Worm (Caenorhabditis elegans) whole organism, L4 larva: ENCODE measurements around the gene F33C8.4.

Experiments
- D1046.2 ChIP-seq: fragments of 200-800 bp; sonication (Bioruptor generic); IDR thresholded peaks from 2 replicates; pipeline ENCODE4 v1.3.6; 2022; ENCODE audit warnings: missing genetic modification characterization, missing compliant biosample characterization
- F10B5.3 ChIP-seq: sonication (generic microtip); optimal IDR thresholded peaks from 2 replicates; lab custom pipeline; 2016; ENCODE audit warnings: mild to moderate bottlenecking, missing genetic modification characterization, missing compliant biosample characterization
- F26F4.8 ChIP-seq: fragments of 200-800 bp; sonication (Bioruptor generic); conservative IDR thresholded peaks from 2 replicates; pipeline ENCODE4 v1.3.6; 2022; ENCODE audit warnings: missing genetic modification characterization, missing compliant biosample characterization
- F44E2.7 ChIP-seq: fragments of 200-800 bp; sonication (Bioruptor generic); IDR thresholded peaks from 2 replicates; pipeline ENCODE4 v2.1.2; 2022; ENCODE audit warnings: missing genetic modification characterization, missing compliant biosample characterization
- R02D3.7 ChIP-seq: fragments of 150-350 bp; sonication (generic microtip); optimal IDR thresholded peaks from 3 replicates; lab custom pipeline; 2014; ENCODE audit warnings: missing biosample characterization, missing genetic modification characterization
- T26A8.4 ChIP-seq: fragments of 200-800 bp; sonication (Bioruptor generic); IDR thresholded peaks from 2 replicates; pipeline ENCODE4 v1.3.6; 2022; ENCODE audit warnings: missing genetic modification characterization, missing compliant biosample characterization
- Y5F2A.4 ChIP-seq: fragments of 200-800 bp; sonication (Bioruptor generic); optimal IDR thresholded peaks from 2 replicates; lab custom pipeline; 2018; ENCODE audit warnings: mild to moderate bottlenecking, missing genetic modification characterization, missing compliant biosample characterization
- aly-2 ChIP-seq: sonication (generic microtip); optimal IDR thresholded peaks from 2 replicates; lab custom pipeline; 2018; ENCODE audit warnings: missing biosample characterization, missing genetic modification characterization
- ama-1 ChIP-seq: fragments of 150-350 bp; optimal IDR thresholded peaks from 2 replicates; lab custom pipeline; 2014; ENCODE audit warnings: inconsistent platforms, mixed read lengths
- arid-1 ChIP-seq: fragments of 200-800 bp; sonication (Bioruptor generic); conservative IDR thresholded peaks from 2 replicates; pipeline ENCODE4 v1.3.6; 2022; ENCODE audit warnings: missing genetic modification reagents, missing genetic modification characterization, missing compliant biosample characterization
- attf-4 ChIP-seq: sonication (generic microtip); optimal IDR thresholded peaks from 3 replicates; lab custom pipeline; 2017; ENCODE audit warnings: missing biosample characterization, missing genetic modification characterization
- ceh-20 ChIP-seq: fragments of 200-800 bp; sonication (Bioruptor generic); IDR thresholded peaks from 2 replicates; pipeline ENCODE4 v1.3.6; 2022; ENCODE audit warnings: missing genetic modification reagents, missing genetic modification characterization, missing compliant biosample characterization
- ceh-32 ChIP-seq: sonication (generic microtip); optimal IDR thresholded peaks from 2 replicates; lab custom pipeline; 2016; ENCODE audit warnings: mild to moderate bottlenecking, missing genetic modification characterization, missing compliant biosample characterization; ENCODE audit not compliant: poor library complexity
- ceh-62 ChIP-seq: sonication (generic microtip); optimal IDR thresholded peaks from 2 replicates; lab custom pipeline; 2017; ENCODE audit warnings: missing biosample characterization, missing genetic modification characterization
- ceh-82 ChIP-seq: sonication (generic microtip); optimal IDR thresholded peaks from 2 replicates; lab custom pipeline; 2017; ENCODE audit warnings: missing biosample characterization, missing genetic modification characterization
- ces-1 ChIP-seq: fragments of 150-350 bp; sonication (generic microtip); optimal IDR thresholded peaks from 4 replicates; lab custom pipeline; 2014; ENCODE audit warnings: missing biosample characterization, missing genetic modification reagents, missing genetic modification characterization
- cey-2 ChIP-seq: sonication (generic microtip); optimal IDR thresholded peaks from 3 replicates; lab custom pipeline; 2017; ENCODE audit warnings: missing genetic modification characterization, mild to moderate bottlenecking, missing compliant biosample characterization, antibody characterized with exemption, borderline replicate concordance; ENCODE audit not compliant: insufficient read depth
- ctbp-1 ChIP-seq: fragments of 200-800 bp; sonication (Bioruptor generic); IDR thresholded peaks from 2 replicates; pipeline ENCODE4 v1.3.6; 2022; ENCODE audit warnings: missing genetic modification reagents, missing genetic modification characterization, missing compliant biosample characterization
- daf-12 ChIP-seq: fragments of 150-350 bp; optimal IDR thresholded peaks from 2 replicates; lab custom pipeline; 2014; ENCODE audit warnings: missing biosample characterization, missing genetic modification reagents, missing genetic modification characterization
- dmd-8 ChIP-seq: fragments of 200-800 bp; sonication (Bioruptor generic); IDR thresholded peaks from 2 replicates; pipeline ENCODE4 v1.3.6; 2022; ENCODE audit warnings: missing genetic modification characterization, missing compliant biosample characterization
- dmd-9 ChIP-seq: fragments of 200-800 bp; sonication (Bioruptor generic); IDR thresholded peaks from 2 replicates; pipeline ENCODE4 v1.3.6; 2022; ENCODE audit warnings: missing genetic modification reagents, missing genetic modification characterization, missing compliant biosample characterization
- dpl-1 ChIP-seq: fragments of 150-350 bp; optimal IDR thresholded peaks from 2 replicates; lab custom pipeline; 2014; ENCODE audit warnings: missing biosample characterization, missing genetic modification reagents, missing genetic modification characterization
- dve-1 ChIP-seq: sonication (generic microtip); optimal IDR thresholded peaks from 2 replicates; lab custom pipeline; 2017; ENCODE audit warnings: antibody characterized with exemption, mild to moderate bottlenecking, missing genetic modification characterization, missing compliant biosample characterization; ENCODE audit not compliant: insufficient read depth
- gei-8 ChIP-seq: fragments of 200-800 bp; sonication (Bioruptor generic); optimal IDR thresholded peaks from 2 replicates; lab custom pipeline; 2018; ENCODE audit warnings: mild to moderate bottlenecking, missing genetic modification characterization, missing compliant biosample characterization
- hmg-1.1 ChIP-seq: fragments of 200-800 bp; sonication (Bioruptor generic); IDR thresholded peaks from 2 replicates; pipeline ENCODE4 v1.3.6; 2022; ENCODE audit warnings: missing genetic modification reagents, missing genetic modification characterization, missing compliant biosample characterization
- lin-15B ChIP-seq: fragments of 150-350 bp; sonication (generic microtip); optimal IDR thresholded peaks from 3 replicates; lab custom pipeline; 2014; ENCODE audit warnings: missing biosample characterization, missing genetic modification characterization
- lin-29 ChIP-seq: fragments of 200-800 bp; sonication (Bioruptor generic); IDR thresholded peaks from 2 replicates; pipeline ENCODE4 v1.3.6; 2022; ENCODE audit warnings: missing genetic modification reagents, missing genetic modification characterization, missing compliant biosample characterization
- lin-38 ChIP-seq: fragments of 200-800 bp; sonication (Bioruptor generic); IDR thresholded peaks from 2 replicates; pipeline ENCODE4 v1.3.6; 2022; ENCODE audit warnings: missing genetic modification reagents, missing genetic modification characterization, missing compliant biosample characterization
- lin-39 ChIP-seq: fragments of 150-350 bp; optimal IDR thresholded peaks from 2 replicates; lab custom pipeline; 2014; ENCODE audit warnings: missing biosample characterization, missing genetic modification reagents, missing genetic modification characterization
- lsy-2 ChIP-seq, 2 experiments: fragments of 150-350 bp in 1 of 2; sonication (generic microtip) in 1 of 2; optimal IDR thresholded peaks; 2 replicates each; lab custom pipeline; 2014 to 2017; ENCODE audit warnings: missing biosample characterization in 2 of 2, missing genetic modification characterization in 2 of 2
- madf-5 ChIP-seq, 2 experiments: fragments of 200-800 bp; sonication (Bioruptor generic); IDR thresholded peaks; 2 replicates each; pipeline ENCODE4 v1.3.6; 2022; ENCODE audit warnings: missing compliant biosample characterization in 2 of 2, missing genetic modification characterization in 2 of 2
- mep-1 ChIP-seq: fragments of 150-350 bp; sonication (generic microtip); optimal IDR thresholded peaks from 3 replicates; lab custom pipeline; 2014; ENCODE audit warnings: missing biosample characterization, missing genetic modification characterization
- nhr-11 ChIP-seq: fragments of 150-350 bp; optimal IDR thresholded peaks from 2 replicates; lab custom pipeline; 2014; ENCODE audit warnings: missing biosample characterization, missing genetic modification characterization
- nhr-111 ChIP-seq: fragments of 200-800 bp; sonication (Bioruptor generic); optimal IDR thresholded peaks from 2 replicates; lab custom pipeline; 2018; ENCODE audit warnings: mild to moderate bottlenecking, missing genetic modification characterization, missing compliant biosample characterization
- nhr-237 ChIP-seq: sonication (generic microtip); optimal IDR thresholded peaks from 2 replicates; lab custom pipeline; 2017; ENCODE audit warnings: missing biosample characterization, missing genetic modification characterization
- nhr-25 ChIP-seq: sonication (generic microtip); optimal IDR thresholded peaks from 2 replicates; lab custom pipeline; 2017; ENCODE audit warnings: missing genetic modification characterization, mild to moderate bottlenecking, missing compliant biosample characterization, antibody characterized with exemption, moderate library complexity, borderline replicate concordance; ENCODE audit not compliant: insufficient read depth
- nhr-41 ChIP-seq: fragments of 200-800 bp; sonication (Bioruptor generic); IDR thresholded peaks from 2 replicates; pipeline ENCODE4 v1.3.6; 2022; ENCODE audit warnings: missing genetic modification reagents, missing genetic modification characterization, missing compliant biosample characterization
- nhr-42 ChIP-seq: fragments of 200-800 bp; sonication (Bioruptor generic); IDR thresholded peaks from 2 replicates; pipeline ENCODE4 v1.3.6; 2022; ENCODE audit warnings: missing genetic modification characterization, missing compliant biosample characterization
- nhr-6 ChIP-seq: fragments of 150-350 bp; optimal IDR thresholded peaks from 2 replicates; lab custom pipeline; 2014; ENCODE audit warnings: missing biosample characterization, missing genetic modification characterization
- nhr-76 ChIP-seq: fragments of 150-350 bp; optimal IDR thresholded peaks from 2 replicates; lab custom pipeline; 2014; ENCODE audit warnings: missing biosample characterization, missing genetic modification characterization
- pha-4 ChIP-seq, 2 experiments: fragments of 150-350 bp in 1 of 2; fragments of 200-800 bp in 1 of 2; sonication (Bioruptor generic) in 1 of 2; IDR thresholded peaks in 1 of 2; optimal IDR thresholded peaks in 1 of 2; 2 replicates each; pipeline versions ENCODE4 v1.3.6 to Lab custom; 2014 to 2022; ENCODE audit warnings: missing genetic modification characterization in 2 of 2, missing genetic modification reagents in 2 of 2, missing biosample characterization in 1 of 2, missing compliant biosample characterization in 1 of 2
- pqm-1 ChIP-seq: sonication (generic microtip); optimal IDR thresholded peaks from 2 replicates; lab custom pipeline; 2017; ENCODE audit warnings: missing biosample characterization, missing genetic modification characterization
- saeg-2 ChIP-seq: fragments of 200-800 bp; sonication (Bioruptor generic); IDR thresholded peaks from 2 replicates; pipeline ENCODE4 v1.3.6; 2022; ENCODE audit warnings: missing genetic modification reagents, missing genetic modification characterization, missing compliant biosample characterization
- set-16 ChIP-seq: fragments of 200-800 bp; sonication (Bioruptor generic); IDR thresholded peaks from 2 replicates; pipeline ENCODE4 v1.3.6; 2022; ENCODE audit warnings: missing genetic modification reagents, missing genetic modification characterization, missing compliant biosample characterization
- snpc-1.2 ChIP-seq: fragments of 200-800 bp; sonication (Bioruptor generic); IDR thresholded peaks from 2 replicates; pipeline ENCODE4 v1.3.6; 2022; ENCODE audit warnings: missing genetic modification reagents, missing genetic modification characterization, missing compliant biosample characterization
- snpc-4 ChIP-seq: fragments of 150-350 bp; optimal IDR thresholded peaks from 2 replicates; lab custom pipeline; 2014; ENCODE audit warnings: missing biosample characterization, missing genetic modification characterization
- tag-97 ChIP-seq: fragments of 200-800 bp; sonication (Bioruptor generic); IDR thresholded peaks from 2 replicates; pipeline ENCODE4 v1.3.6; 2022; ENCODE audit warnings: missing genetic modification characterization, missing compliant biosample characterization
- unc-39 ChIP-seq: sonication (generic microtip); optimal IDR thresholded peaks from 2 replicates; lab custom pipeline; 2017; ENCODE audit warnings: missing biosample characterization, missing genetic modification characterization
- unc-62 ChIP-seq, 3 experiments: fragments of 150-350 bp in 1 of 3; sonication (generic microtip); optimal IDR thresholded peaks in 2 of 3; peaks in 1 of 3; 1 replicate in 1 of 3; 2 replicates in 2 of 3; lab custom pipeline; 2014 to 2017; ENCODE audit warnings: missing biosample characterization in 3 of 3, missing genetic modification characterization in 3 of 3, missing genetic modification reagents in 3 of 3, missing genotype in 1 of 3
- zfp-3 ChIP-seq: fragments of 200-800 bp; sonication (Bioruptor generic); conservative IDR thresholded peaks from 2 replicates; pipeline ENCODE4 v1.3.6; 2022; ENCODE audit warnings: missing genetic modification reagents, missing genetic modification characterization, missing compliant biosample characterization

Gene F33C8.4

DNA sequence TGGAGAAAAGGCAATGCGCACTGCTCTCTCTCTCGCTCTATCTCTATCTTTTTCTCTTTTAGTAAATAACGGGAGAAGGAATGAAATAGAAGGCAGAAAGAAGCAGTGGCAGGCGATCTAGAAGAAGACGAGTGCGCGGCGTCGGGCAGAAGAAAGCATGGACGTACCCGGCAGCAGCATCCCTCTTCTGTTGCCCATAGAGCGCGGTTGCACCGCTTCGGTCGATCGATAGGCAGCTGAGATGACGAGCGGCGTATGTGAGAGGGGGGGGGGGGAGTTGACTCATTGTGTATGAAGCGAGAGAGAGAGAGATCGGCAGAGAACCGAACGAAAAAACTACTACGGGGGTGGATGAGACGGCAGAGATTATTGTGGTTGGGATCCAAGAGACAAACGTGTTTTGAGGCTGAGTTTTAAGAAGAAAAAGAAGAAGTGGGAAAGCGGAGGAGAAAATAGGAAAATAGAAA lies 23.9 kb upstream of the F33C8.4 start (continued):
- TF ChIP-seq ces-1 (no peak), lsy-2 (tag; optimal IDR thresholded peaks at IDR 0.05; lab: Kevin White, UChicago) (peak; percentile 73 to 88), ceh-32 (tag; lab: Kevin White, UChicago) (peak; percentile 41), attf-4 (tag; lab: Kevin White, UChicago) (no peak), R02D3.7 (tag; lab: Kevin White, UChicago) (no peak), unc-62 (GFP tag; optimal IDR thresholded peaks at IDR 0.05 in 1 of 2; lab: Kevin White, UChicago) (peak in 1 of 2 experiments; percentile 70), unc-62 (tag; optimal IDR thresholded peaks at IDR 0.05; lab: Kevin White, UChicago) (peak; percentile 3), set-16 (GFP tag; lab: Robert Waterston, UW) (peak; percentile 99), nhr-76 (no peak), pqm-1 (tag; lab: Kevin White, UChicago) (no peak), daf-12 (tag; lab: Kevin White, UChicago) (no peak), nhr-111 (GFP tag; lab: Kevin White, UChicago) (no peak), nhr-41 (GFP tag; lab: Robert Waterston, UW) (no peak), saeg-2 (GFP tag; lab: Robert Waterston, UW) (no peak; the same call in 1 of the 2 replicates), F44E2.7 (GFP tag; lab: Robert Waterston, UW) (no peak), gei-8 (peak; percentile 82), lin-29 (GFP tag; lab: Robert Waterston, UW) (no peak), ama-1 (no peak), zfp-3 (GFP tag; lab: Robert Waterston, UW) (no peak), madf-5 (GFP tag; IDR thresholded peaks at IDR 0.05; lab: Robert Waterston, UW) (no peak), lin-38 (GFP tag; lab: Robert Waterston, UW) (peak; percentile 98), ceh-82 (tag; lab: Kevin White, UChicago) (no peak), T26A8.4 (peak; percentile 90), dpl-1 (GFP tag; lab: Kevin White, UChicago) (peak; percentile 63), aly-2 (no peak), dve-1 (tag; lab: Kevin White, UChicago) (peak; percentile 90), ceh-62 (no peak), mep-1 (tag; lab: Kevin White, UChicago) (peak; percentile 98), lin-15B (tag; lab: Kevin White, UChicago) (no peak), Y5F2A.4 (GFP tag; lab: Kevin White, UChicago) (peak; percentile 56), nhr-42 (GFP tag; lab: Robert Waterston, UW) (0 out of 2 replicates have a peak, but pooled peaks have one; percentile 46), dmd-8 (GFP tag; lab: Robert Waterston, UW) (no peak), lin-39 (tag; lab: Kevin White, UChicago) (no peak), ceh-20 (GFP tag; lab: Robert Waterston, UW) (peak; percentile 88; the same call in 1 of the 2 replicates), nhr-237 (tag; lab: Kevin White, UChicago) (peak; percentile 45), unc-39 (tag; lab: Kevin White, UChicago) (no peak), nhr-6 (peak; percentile 90), nhr-25 (peak; percentile 91), hmg-1.1 (GFP tag; lab: Robert Waterston, UW) (peak; percentile 95), D1046.2 (GFP tag; lab: Robert Waterston, UW) (no peak), dmd-9 (0 out of 2 replicates have a peak, but pooled peaks have one; percentile 65), F10B5.3 (tag; lab: Kevin White, UChicago) (peak; percentile 36), cey-2 (tag; lab: Kevin White, UChicago) (no peak), F26F4.8 (GFP tag; lab: Robert Waterston, UW) (no peak), ctbp-1 (GFP tag; lab: Robert Waterston, UW) (peak; percentile 97), tag-97 (GFP tag; lab: Robert Waterston, UW) (no peak), nhr-11 (tag; lab: Kevin White, UChicago) (peak; percentile 92), snpc-1.2 (0 out of 2 replicates have a peak, but pooled peaks have one; percentile 24), arid-1 (GFP tag; lab: Robert Waterston, UW) (peak; percentile 69), pha-4 (GFP tag; IDR thresholded peaks at IDR 0.05; lab: Robert Waterston, UW) (peak; percentile 88), pha-4 (tag; optimal IDR thresholded peaks at IDR 0.05; lab: Kevin White, UChicago) (no peak), snpc-4 (tag; lab: Kevin White, UChicago) (peak; percentile 58)
